Fruit fly (Drosophila melanogaster) whole organism, embryonic: ENCODE measurements around the gene CG14883.

Source experiments
- Aef1 ChIP-seq: fragments of 200-800 bp; sonication (Bioruptor generic); IDR thresholded peaks from 3 replicates; pipeline ENCODE4 v1.3.6; 2022; ENCODE audit warnings: missing biosample characterization, missing genetic modification characterization
- CG11723 ChIP-seq: fragments of 200-800 bp; sonication (Bioruptor generic); optimal IDR thresholded peaks from 2 replicates; lab custom pipeline; 2017; ENCODE audit warnings: missing biosample characterization, mild to moderate bottlenecking, missing genetic modification characterization
- CG12659 ChIP-seq: fragments of 200-800 bp; sonication (Bioruptor generic); optimal IDR thresholded peaks from 3 replicates; lab custom pipeline; 2017; ENCODE audit warnings: mild to moderate bottlenecking, missing biosample characterization, missing genetic modification reagents, missing genetic modification characterization
- CG13123 ChIP-seq: fragments of 200-800 bp; sonication (Bioruptor generic); optimal IDR thresholded peaks from 2 replicates; lab custom pipeline; 2016; ENCODE audit warnings: missing biosample characterization, missing genetic modification characterization
- CG13296 ChIP-seq: fragments of 200-800 bp; sonication (Bioruptor generic); optimal IDR thresholded peaks from 3 replicates; lab custom pipeline; 2018; ENCODE audit warnings: missing biosample characterization, mild to moderate bottlenecking, missing genetic modification characterization
- CG15269 ChIP-seq: fragments of 200-800 bp; sonication (Bioruptor generic); optimal IDR thresholded peaks from 2 replicates; lab custom pipeline; 2018; ENCODE audit warnings: missing biosample characterization, mild to moderate bottlenecking, missing genetic modification characterization, moderate library complexity
- CG17186 ChIP-seq: fragments of 200-800 bp; sonication (Bioruptor generic); optimal IDR thresholded peaks from 3 replicates; lab custom pipeline; 2017; ENCODE audit warnings: missing biosample characterization, missing genetic modification reagents, missing genetic modification characterization
- CG32772 ChIP-seq: fragments of 200-800 bp; sonication (Bioruptor generic); IDR thresholded peaks from 2 replicates; pipeline ENCODE4 v1.3.6; 2022; ENCODE audit warnings: missing biosample characterization, missing genetic modification characterization
- CG33213 ChIP-seq: fragments of 200-800 bp; sonication (Bioruptor generic); optimal IDR thresholded peaks from 3 replicates; lab custom pipeline; 2016; ENCODE audit warnings: missing biosample characterization, missing genetic modification characterization
- CG4360 ChIP-seq: fragments of 200-800 bp; sonication (Bioruptor generic); IDR thresholded peaks from 2 replicates; pipeline ENCODE4 v1.3.6; 2022; ENCODE audit warnings: missing biosample characterization, missing genetic modification characterization
- CG6272 ChIP-seq: fragments of 200-800 bp; sonication (Bioruptor generic); IDR thresholded peaks from 2 replicates; pipeline ENCODE4 v1.3.6; 2022; ENCODE audit warnings: missing biosample characterization, missing genetic modification characterization
- CG7556 ChIP-seq: fragments of 200-800 bp; sonication (Bioruptor generic); optimal IDR thresholded peaks from 2 replicates; lab custom pipeline; 2017; ENCODE audit warnings: missing biosample characterization, mild to moderate bottlenecking, missing genetic modification characterization
- CG8290 ChIP-seq, 3 experiments: fragments of 200-800 bp; sonication (Bioruptor generic); optimal IDR thresholded peaks; 2 replicates each; lab custom pipeline; 2016 to 2019; ENCODE audit warnings: missing biosample characterization in 3 of 3, missing genetic modification characterization in 3 of 3, mild to moderate bottlenecking in 2 of 3, moderate library complexity in 1 of 3
- CG8478 ChIP-seq: fragments of >200 bp; optimal IDR thresholded peaks from 2 replicates; lab custom pipeline; 2018
- E2f1 ChIP-seq: fragments of 200-800 bp; sonication (Bioruptor generic); IDR thresholded peaks from 2 replicates; pipeline ENCODE4 v1.3.6; 2022; ENCODE audit warnings: missing biosample characterization, missing genetic modification characterization
- Elba2 ChIP-seq: fragments of 200-800 bp; sonication (Bioruptor generic); optimal IDR thresholded peaks from 3 replicates; lab custom pipeline; 2016; ENCODE audit warnings: missing biosample characterization, missing genetic modification characterization
- Gsc ChIP-seq: fragments of 200-800 bp; sonication (Bioruptor generic); IDR thresholded peaks from 2 replicates; pipeline ENCODE4 v1.3.6; 2022; ENCODE audit warnings: missing biosample characterization, missing genetic modification characterization
- HmgD ChIP-seq: fragments of 200-800 bp; sonication (Bioruptor generic); optimal IDR thresholded peaks from 3 replicates; lab custom pipeline; 2016; ENCODE audit warnings: missing biosample characterization, missing genetic modification characterization
- Hr3 ChIP-seq: fragments of 200-800 bp; sonication (Bioruptor generic); optimal IDR thresholded peaks from 3 replicates; lab custom pipeline; 2016; ENCODE audit warnings: missing biosample characterization, missing genetic modification characterization
- Kr ChIP-seq: fragments of 200-800 bp; sonication (Bioruptor generic); optimal IDR thresholded peaks from 2 replicates; lab custom pipeline; 2017; ENCODE audit warnings: missing biosample characterization, mild to moderate bottlenecking, missing genetic modification characterization
- Lhr ChIP-seq: fragments of 200-800 bp; sonication (Bioruptor generic); optimal IDR thresholded peaks from 3 replicates; lab custom pipeline; 2017; ENCODE audit warnings: mild to moderate bottlenecking, missing biosample characterization, missing genetic modification reagents, missing genetic modification characterization
- Lim3 ChIP-seq: fragments of 200-800 bp; sonication (Bioruptor generic); IDR thresholded peaks from 2 replicates; pipeline ENCODE4 v1.3.6; 2022; ENCODE audit warnings: missing biosample characterization, missing genetic modification characterization
- Max ChIP-seq: fragments of 200-800 bp; sonication (Bioruptor generic); optimal IDR thresholded peaks from 2 replicates; lab custom pipeline; 2016; ENCODE audit warnings: missing biosample characterization, mild to moderate bottlenecking, missing genetic modification characterization
- NFAT ChIP-seq: fragments of 200-800 bp; sonication (Bioruptor generic); IDR thresholded peaks from 2 replicates; pipeline ENCODE4 v1.3.6; 2022; ENCODE audit warnings: missing biosample characterization, missing genetic modification characterization
- Neu2 ChIP-seq: fragments of 200-800 bp; sonication (Bioruptor generic); optimal IDR thresholded peaks from 3 replicates; lab custom pipeline; 2016; ENCODE audit warnings: missing biosample characterization, missing genetic modification characterization, borderline replicate concordance
- Oli ChIP-seq: fragments of 200-800 bp; sonication (Bioruptor generic); optimal IDR thresholded peaks from 2 replicates; lab custom pipeline; 2018; ENCODE audit warnings: missing biosample characterization, mild to moderate bottlenecking, missing genetic modification characterization, moderate library complexity
- Taf1 ChIP-seq: fragments of 200-800 bp; sonication (Bioruptor generic); IDR thresholded peaks from 2 replicates; pipeline ENCODE4 v1.3.6; 2022; ENCODE audit warnings: missing biosample characterization, missing genetic modification characterization
- al ChIP-seq: fragments of 200-800 bp; sonication (Bioruptor generic); IDR thresholded peaks from 2 replicates; pipeline ENCODE4 v1.3.6; 2022; ENCODE audit warnings: missing biosample characterization, missing genetic modification characterization
- az2 ChIP-seq: fragments of 200-800 bp; sonication (Bioruptor generic); optimal IDR thresholded peaks from 3 replicates; lab custom pipeline; 2016; ENCODE audit warnings: missing biosample characterization, missing genetic modification characterization
- bigmax ChIP-seq: fragments of 200-800 bp; sonication (Bioruptor generic); optimal IDR thresholded peaks from 2 replicates; lab custom pipeline; 2018; ENCODE audit warnings: missing biosample characterization, mild to moderate bottlenecking, missing genetic modification characterization
- cad ChIP-seq: fragments of >200 bp; optimal IDR thresholded peaks from 2 replicates; lab custom pipeline; 2017; ENCODE audit warnings: missing biosample characterization, missing genetic modification characterization
- chif ChIP-seq, 2 experiments: fragments of 200-800 bp; sonication (Bioruptor generic); optimal IDR thresholded peaks; 3 replicates each; lab custom pipeline; 2016; ENCODE audit warnings: missing biosample characterization in 2 of 2, missing genetic modification characterization in 2 of 2
- corto ChIP-seq: fragments of 200-800 bp; sonication (Bioruptor generic); optimal IDR thresholded peaks from 2 replicates; lab custom pipeline; 2016; ENCODE audit warnings: missing biosample characterization, mild to moderate bottlenecking, missing genetic modification characterization, moderate library complexity
- emc ChIP-seq: fragments of 200-800 bp; sonication (Bioruptor generic); optimal IDR thresholded peaks from 2 replicates; lab custom pipeline; 2016; ENCODE audit warnings: missing biosample characterization, missing genetic modification characterization
- gsb-n ChIP-seq: fragments of 200-800 bp; sonication (Bioruptor generic); optimal IDR thresholded peaks from 3 replicates; lab custom pipeline; 2018; ENCODE audit warnings: missing biosample characterization, mild to moderate bottlenecking, missing genetic modification characterization
- kah ChIP-seq: fragments of 200-800 bp; sonication (Bioruptor generic); optimal IDR thresholded peaks from 2 replicates; lab custom pipeline; 2018; ENCODE audit warnings: missing biosample characterization, mild to moderate bottlenecking, missing genetic modification characterization
- klu ChIP-seq: fragments of 200-800 bp; sonication (Bioruptor generic); IDR thresholded peaks from 2 replicates; pipeline ENCODE4 v1.3.6; 2022; ENCODE audit warnings: missing biosample characterization, missing genetic modification characterization
- luna ChIP-seq: fragments of 200-800 bp; sonication (Bioruptor generic); optimal IDR thresholded peaks from 2 replicates; lab custom pipeline; 2016; ENCODE audit warnings: missing biosample characterization, missing genetic modification characterization
- maf-S ChIP-seq: fragments of 200-800 bp; sonication (Bioruptor generic); optimal IDR thresholded peaks from 2 replicates; lab custom pipeline; 2016; ENCODE audit warnings: missing biosample characterization, missing genetic modification characterization
- odd ChIP-seq: fragments of 200-800 bp; sonication (Bioruptor generic); optimal IDR thresholded peaks from 2 replicates; lab custom pipeline; 2017; ENCODE audit warnings: missing biosample characterization, mild to moderate bottlenecking, missing genetic modification characterization
- pb ChIP-seq: fragments of 200-800 bp; sonication (Bioruptor generic); optimal IDR thresholded peaks from 3 replicates; lab custom pipeline; 2016; ENCODE audit warnings: missing biosample characterization, missing genetic modification characterization
- salm ChIP-seq: fragments of 200-800 bp; sonication (Bioruptor generic); optimal IDR thresholded peaks from 2 replicates; lab custom pipeline; 2018; ENCODE audit warnings: missing biosample characterization, mild to moderate bottlenecking, missing genetic modification characterization
- seq ChIP-seq: fragments of 200-800 bp; sonication (Bioruptor generic); IDR thresholded peaks from 2 replicates; pipeline ENCODE4 v1.3.6; 2022; ENCODE audit warnings: missing biosample characterization, missing genetic modification characterization
- sna ChIP-seq: fragments of 200-800 bp; sonication (Bioruptor generic); IDR thresholded peaks from 2 replicates; pipeline ENCODE4 v1.3.6; 2022; ENCODE audit warnings: missing biosample characterization, missing genetic modification characterization; ENCODE audit not compliant: partially characterized antibody
- tll ChIP-seq, 2 experiments: fragments of 200-800 bp in 1 of 2; fragments of >200 bp in 1 of 2; sonication (Bioruptor generic) in 1 of 2; optimal IDR thresholded peaks; 2 replicates each; lab custom pipeline; 2017 to 2019; ENCODE audit warnings: missing biosample characterization in 2 of 2, missing genetic modification characterization in 2 of 2, mild to moderate bottlenecking in 1 of 2, moderate library complexity in 1 of 2
- twi ChIP-seq: fragments of 200-800 bp; optimal IDR thresholded peaks from 2 replicates; lab custom pipeline; 2019; ENCODE audit warnings: missing biosample characterization, mild to moderate bottlenecking, missing genetic modification characterization, moderate library complexity
- zfh2 ChIP-seq: fragments of 200-800 bp; sonication (Bioruptor generic); optimal IDR thresholded peaks from 2 replicates; lab custom pipeline; 2016; ENCODE audit warnings: missing biosample characterization, missing genetic modification characterization

CG14883 gene

DNA sequence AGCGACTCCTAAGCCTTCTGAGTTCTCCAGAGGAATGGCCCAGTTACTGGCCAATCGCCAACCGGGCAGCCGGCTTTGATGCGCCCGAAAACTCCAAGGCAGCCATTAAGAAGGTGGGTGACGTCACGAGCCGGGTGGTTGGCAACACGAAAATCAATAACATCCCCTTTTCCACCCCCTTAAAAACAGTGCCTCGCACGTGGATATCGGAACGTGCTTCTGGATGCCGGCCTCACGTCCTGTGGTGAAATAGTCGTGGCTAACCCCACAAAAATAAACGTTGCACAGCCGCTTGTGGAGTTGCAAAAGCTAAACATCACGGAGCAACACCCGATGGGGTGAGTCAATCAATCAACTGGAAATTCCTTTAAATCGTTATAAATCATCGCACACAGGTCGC, 755 bp downstream of the CG14883 start (continued):
- no peak for TF ChIP-seq emc

DNA sequence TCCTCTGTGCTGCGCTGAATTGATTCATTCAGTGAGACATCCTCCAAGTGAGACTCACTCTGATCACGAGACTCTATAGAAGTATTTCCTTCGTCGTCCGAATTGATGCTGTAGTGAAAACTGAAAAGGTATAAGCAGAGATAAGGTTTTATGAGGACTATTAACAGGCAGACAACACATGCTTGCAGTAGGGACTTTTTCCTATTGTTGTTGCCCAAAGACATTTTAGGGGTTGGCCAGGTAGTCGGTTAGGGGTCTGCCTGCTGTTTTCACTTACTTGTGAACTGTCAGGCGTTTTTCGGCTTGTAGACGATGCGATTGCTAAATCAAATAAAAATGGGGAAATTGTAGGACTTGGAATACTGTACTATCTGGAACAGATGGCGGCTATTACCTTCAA, 12.7 kb downstream of the CG14883 start:
- TF ChIP-seq CG4360 (GFP tag; lab: Robert Waterston, UW) = peak; percentile 69
- no peak for TF ChIP-seq CG6272 (GFP tag; lab: Robert Waterston, UW)
- TF ChIP-seq al = no peak
- no peak for TF ChIP-seq gsb-n (tag; lab: Kevin White, UChicago)
- no peak for TF ChIP-seq corto (GFP tag; lab: Kevin White, UChicago)
- no peak for TF ChIP-seq Taf1 (GFP tag; lab: Robert Waterston, UW)
- no peak for TF ChIP-seq CG11723 (GFP tag; lab: Kevin White, UChicago)
- TF ChIP-seq luna (GFP tag; lab: Kevin White, UChicago) = no peak
- TF ChIP-seq tll (GFP tag; optimal IDR thresholded peaks at IDR 0.05; lab: Kevin White, UChicago) = peak in 1 of 2 experiments; percentile 29
- TF ChIP-seq Lim3 (GFP tag; lab: Robert Waterston, UW) = no peak
- TF ChIP-seq zfh2 (GFP tag; lab: Kevin White, UChicago) = no peak
- no peak for TF ChIP-seq CG7556 (GFP tag; lab: Kevin White, UChicago)
- no peak for TF ChIP-seq CG13123 (GFP tag; lab: Kevin White, UChicago)
- no peak for TF ChIP-seq Lhr (GFP tag; lab: Kevin White, UChicago)
- TF ChIP-seq twi (tag; lab: Kevin White, UChicago) = peak; percentile 81
- TF ChIP-seq Elba2 (GFP tag; lab: Kevin White, UChicago) = peak; percentile 58
- TF ChIP-seq CG17186 (GFP tag; lab: Kevin White, UChicago) = no peak
- peak; percentile 81 for TF ChIP-seq cad (GFP tag; lab: Kevin White, UChicago)
- no peak for TF ChIP-seq CG32772 (GFP tag; lab: Robert Waterston, UW)

DNA sequence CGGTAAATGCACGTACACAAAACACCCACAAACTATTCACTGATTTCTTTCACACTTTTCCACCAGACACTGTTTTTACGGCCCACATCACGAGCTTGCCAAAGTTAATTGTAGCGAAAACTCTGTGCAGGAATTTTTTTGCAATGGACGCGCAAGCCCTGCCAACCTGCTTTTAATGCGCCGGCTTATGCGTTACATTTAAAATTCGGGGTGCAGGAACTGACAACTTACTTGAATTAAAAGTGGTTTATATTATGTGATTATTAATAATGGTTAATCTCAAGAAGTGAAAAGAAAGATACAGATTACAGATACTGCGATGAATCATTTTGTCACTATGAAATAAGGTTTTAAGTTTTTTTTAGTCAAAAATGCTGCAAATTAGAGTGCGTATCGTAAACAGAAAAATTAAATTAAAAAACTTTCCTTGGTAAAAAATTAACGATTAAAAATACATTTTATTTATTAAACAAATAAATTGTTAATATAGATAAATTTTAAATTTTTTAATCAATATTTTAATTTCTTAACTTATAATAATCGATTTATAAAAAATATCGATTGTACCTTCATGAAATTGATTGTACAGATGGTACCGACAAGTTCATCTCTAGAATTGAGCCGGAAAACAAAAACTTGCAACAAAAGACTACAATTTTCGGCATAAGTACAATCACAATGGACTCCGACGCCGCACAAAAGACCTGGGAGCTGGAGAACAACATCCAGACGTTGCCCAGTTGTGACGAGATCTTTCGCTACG, 13.8 kb downstream of the CG14883 start, which contains the start of the genes CG42232 and CSN5:
Gene CG42232 (minus strand): TSS at position 163 of the 763 bp plus-strand sequence.
Gene CSN5 (plus strand): TSS at position 599 of the 763 bp plus-strand sequence.
- TF ChIP-seq klu (GFP tag; lab: Robert Waterston, UW) (no peak), chif (GFP tag; optimal IDR thresholded peaks at IDR 0.05; lab: Kevin White, UChicago) (peak; percentile 28 to 45), odd (GFP tag; lab: Kevin White, UChicago) (no peak), Neu2 (GFP tag; lab: Kevin White, UChicago) (no peak), CG13296 (GFP tag; lab: Kevin White, UChicago) (no peak), Kr (GFP tag; lab: Kevin White, UChicago) (no peak), pb (GFP tag; lab: Kevin White, UChicago) (no peak), E2f1 (GFP tag; lab: Robert Waterston, UW) (peak; percentile 21; the same call in 1 of the 2 replicates), CG33213 (GFP tag; lab: Kevin White, UChicago) (no peak), CG15269 (no peak), seq (no peak), salm (tag; lab: Kevin White, UChicago) (no peak), CG12659 (GFP tag; lab: Kevin White, UChicago) (peak; percentile 73), Oli (tag; lab: Kevin White, UChicago) (no peak), CG8478 (no peak), kah (GFP tag; lab: Kevin White, UChicago) (no peak), az2 (peak; percentile 67), maf-S (GFP tag; lab: Kevin White, UChicago) (peak; percentile 37), HmgD (GFP tag; lab: Kevin White, UChicago) (no peak), CG8290 (GFP tag; optimal IDR thresholded peaks at IDR 0.05; lab: Kevin White, UChicago) (no peak), CG8290 (tag; optimal IDR thresholded peaks at IDR 0.05; lab: Kevin White, UChicago) (no peak), Gsc (GFP tag; lab: Robert Waterston, UW) (no peak), Hr3 (peak; percentile 72), bigmax (GFP tag; lab: Kevin White, UChicago) (no peak), sna (GFP tag; lab: Robert Waterston, UW) (no peak), corto (GFP tag; lab: Kevin White, UChicago) (no peak), Max (GFP tag; lab: Kevin White, UChicago) (no peak), Aef1 (GFP tag; lab: Robert Waterston, UW) (peak; percentile 11; the same call in 1 of the 3 replicates), NFAT (GFP tag; lab: Robert Waterston, UW) (no peak)
